Worm (Caenorhabditis elegans) whole organism, late embryonic: ENCODE results near the gene fbxc-53.

ENCODE experiments used
- K02D7.2 ChIP-seq: sonication (generic microtip); optimal IDR thresholded peaks from 2 replicates; lab custom pipeline; 2017; ENCODE audit warnings: mild to moderate bottlenecking, missing genetic modification characterization, missing compliant biosample characterization
- ceh-18 ChIP-seq: sonication (generic microtip); optimal IDR thresholded peaks from 2 replicates; lab custom pipeline; 2016; ENCODE audit warnings: missing genetic modification characterization, missing compliant biosample characterization
- ceh-19 ChIP-seq: fragments of 200-800 bp; sonication (Bioruptor generic); optimal IDR thresholded peaks from 2 replicates; lab custom pipeline; 2018; ENCODE audit warnings: mild to moderate bottlenecking, missing genetic modification characterization, missing compliant biosample characterization
- ceh-2 ChIP-seq: sonication (generic microtip); optimal IDR thresholded peaks from 2 replicates; lab custom pipeline; 2016; ENCODE audit warnings: missing genotype, missing genetic modification characterization, missing compliant biosample characterization
- ceh-31 ChIP-seq: sonication (generic microtip); optimal IDR thresholded peaks from 2 replicates; lab custom pipeline; 2016; ENCODE audit warnings: missing genetic modification characterization, missing compliant biosample characterization
- ceh-48 ChIP-seq: sonication (generic microtip); optimal IDR thresholded peaks from 2 replicates; lab custom pipeline; 2016; ENCODE audit warnings: missing genetic modification characterization, inconsistent platforms, missing compliant biosample characterization
- ceh-9 ChIP-seq: sonication (generic microtip); optimal IDR thresholded peaks from 2 replicates; lab custom pipeline; 2016; ENCODE audit warnings: mild to moderate bottlenecking, missing genetic modification characterization, inconsistent platforms, missing compliant biosample characterization
- che-1 ChIP-seq: sonication (generic microtip); optimal IDR thresholded peaks from 2 replicates; lab custom pipeline; 2016; ENCODE audit warnings: mild to moderate bottlenecking, missing genetic modification characterization, missing compliant biosample characterization
- dve-1 ChIP-seq: sonication (generic microtip); optimal IDR thresholded peaks from 2 replicates; lab custom pipeline; 2017; ENCODE audit warnings: antibody characterized with exemption, mild to moderate bottlenecking, missing genetic modification characterization, missing compliant biosample characterization
- elt-2 ChIP-seq: sonication (generic microtip); optimal IDR thresholded peaks from 2 replicates; lab custom pipeline; 2016; ENCODE audit warnings: missing genetic modification reagents, missing genetic modification characterization, missing compliant biosample characterization
- ets-4 ChIP-seq: sonication (generic microtip); optimal IDR thresholded peaks from 2 replicates; lab custom pipeline; 2016; ENCODE audit warnings: missing genetic modification characterization, missing compliant biosample characterization
- eyg-1 ChIP-seq: sonication (generic microtip); optimal IDR thresholded peaks from 2 replicates; lab custom pipeline; 2016; ENCODE audit warnings: missing genotype, missing genetic modification characterization, missing compliant biosample characterization
- fkh-10 ChIP-seq: fragments of 150-350 bp; optimal IDR thresholded peaks from 2 replicates; lab custom pipeline; 2014; ENCODE audit warnings: missing biosample characterization, missing genetic modification reagents, missing genetic modification characterization
- fkh-6 ChIP-seq: sonication (generic microtip); optimal IDR thresholded peaks from 2 replicates; lab custom pipeline; 2016; ENCODE audit warnings: missing genetic modification characterization, missing compliant biosample characterization
- gmeb-2 ChIP-seq: sonication (generic microtip); optimal IDR thresholded peaks from 2 replicates; lab custom pipeline; 2016; ENCODE audit warnings: missing genetic modification characterization, inconsistent platforms, missing compliant biosample characterization
- hlh-13 ChIP-seq: fragments of 200-800 bp; sonication (Bioruptor generic); optimal IDR thresholded peaks from 2 replicates; lab custom pipeline; 2018; ENCODE audit warnings: mild to moderate bottlenecking, missing genetic modification characterization, missing compliant biosample characterization
- hlh-15 ChIP-seq: sonication (generic microtip); optimal IDR thresholded peaks from 2 replicates; lab custom pipeline; 2016; ENCODE audit warnings: missing genetic modification characterization, missing compliant biosample characterization
- lim-6 ChIP-seq: sonication (generic microtip); optimal IDR thresholded peaks from 2 replicates; lab custom pipeline; 2016; ENCODE audit warnings: missing genetic modification characterization, missing compliant biosample characterization
- lin-11 ChIP-seq: fragments of 200-800 bp; sonication (Bioruptor generic); optimal IDR thresholded peaks from 2 replicates; lab custom pipeline; 2018; ENCODE audit warnings: mild to moderate bottlenecking, missing genetic modification characterization, missing compliant biosample characterization
- madf-2 ChIP-seq: sonication (generic microtip); optimal IDR thresholded peaks from 2 replicates; lab custom pipeline; 2017; ENCODE audit warnings: missing genetic modification characterization, missing compliant biosample characterization
- mec-3 ChIP-seq: sonication (generic microtip); optimal IDR thresholded peaks from 2 replicates; lab custom pipeline; 2016; ENCODE audit warnings: borderline replicate concordance, missing genetic modification characterization, missing compliant biosample characterization
- nfya-1 ChIP-seq: sonication (generic microtip); optimal IDR thresholded peaks from 2 replicates; lab custom pipeline; 2017; ENCODE audit warnings: missing genetic modification characterization, mild to moderate bottlenecking, missing compliant biosample characterization, antibody characterized with exemption, moderate library complexity
- nhr-11 ChIP-seq: fragments of 150-350 bp; optimal IDR thresholded peaks from 2 replicates; lab custom pipeline; 2014; ENCODE audit warnings: missing biosample characterization, missing genetic modification characterization
- nhr-232 ChIP-seq: sonication (generic microtip); optimal IDR thresholded peaks from 2 replicates; lab custom pipeline; 2016; ENCODE audit warnings: missing genetic modification characterization, missing compliant biosample characterization
- pag-3 ChIP-seq: sonication (generic microtip); optimal IDR thresholded peaks from 2 replicates; lab custom pipeline; 2016; ENCODE audit warnings: missing compliant biosample characterization, missing genetic modification characterization, borderline replicate concordance
- pax-1 ChIP-seq: fragments of 150-350 bp; optimal IDR thresholded peaks from 2 replicates; lab custom pipeline; 2014; ENCODE audit warnings: missing biosample characterization, missing genetic modification characterization
- pha-4 ChIP-seq: fragments of 150-350 bp; optimal IDR thresholded peaks from 2 replicates; lab custom pipeline; 2018; ENCODE audit warnings: missing biosample characterization, missing genetic modification reagents, missing genetic modification characterization
- pros-1 ChIP-seq: fragments of 150-350 bp; optimal IDR thresholded peaks from 2 replicates; lab custom pipeline; 2014; ENCODE audit warnings: missing biosample characterization, missing genetic modification reagents, missing genetic modification characterization
- ref-2 ChIP-seq: sonication (generic microtip); optimal IDR thresholded peaks from 2 replicates; lab custom pipeline; 2016; ENCODE audit warnings: missing genetic modification characterization, missing compliant biosample characterization
- rnt-1 ChIP-seq: sonication (generic microtip); optimal IDR thresholded peaks from 2 replicates; lab custom pipeline; 2016; ENCODE audit warnings: missing genetic modification characterization, missing compliant biosample characterization
- tbx-2 ChIP-seq: sonication (generic microtip); optimal IDR thresholded peaks from 2 replicates; lab custom pipeline; 2016; ENCODE audit warnings: missing genetic modification characterization, missing compliant biosample characterization
- tbx-7 ChIP-seq: sonication (generic microtip); optimal IDR thresholded peaks from 2 replicates; lab custom pipeline; 2016; ENCODE audit warnings: missing genotype, missing genetic modification characterization, missing compliant biosample characterization
- ttx-3 ChIP-seq: sonication (generic microtip); optimal IDR thresholded peaks from 2 replicates; lab custom pipeline; 2016; ENCODE audit warnings: missing genetic modification reagents, missing genetic modification characterization, missing compliant biosample characterization
- unc-3 ChIP-seq, 2 experiments: fragments of 200-800 bp in 1 of 2; sonication (Bioruptor generic) in 1 of 2; sonication (generic microtip) in 1 of 2; conservative IDR thresholded peaks in 1 of 2; optimal IDR thresholded peaks in 1 of 2; 2 replicates each; pipeline versions ENCODE4 v1.3.6 to Lab custom; 2016 to 2022; ENCODE audit warnings: missing compliant biosample characterization in 2 of 2, missing genetic modification characterization in 2 of 2, missing genetic modification reagents in 1 of 2
- ztf-16 ChIP-seq: sonication (generic microtip); optimal IDR thresholded peaks from 2 replicates; lab custom pipeline; 2017; ENCODE audit warnings: missing genetic modification characterization, missing compliant biosample characterization

fbxc-53 gene

ce11 chrII:3748719-3749118, 37.6 kb downstream of the fbxc-53 start, which contains the start of gene fbxb-90:
TSS of gene fbxb-90 (minus strand) at chrII:3748819.
- TF ChIP-seq nhr-11 (tag; lab: Kevin White, UChicago), result no peak
- no peak for TF ChIP-seq hlh-15 (tag; lab: Kevin White, UChicago)
- TF ChIP-seq ceh-48 (tag; lab: Kevin White, UChicago), result no peak
- no peak for TF ChIP-seq tbx-7 (tag; lab: Kevin White, UChicago)
- no peak for TF ChIP-seq madf-2 (tag; lab: Kevin White, UChicago)
- TF ChIP-seq pax-1 (tag; lab: Kevin White, UChicago), result no peak
- no peak for TF ChIP-seq hlh-13 (GFP tag; lab: Kevin White, UChicago)
- TF ChIP-seq lim-6 (tag; lab: Kevin White, UChicago), result no peak

ce11 chrII:3750685-3751084, 39.6 kb downstream of the fbxc-53 start, which contains the start of gene fbxb-91:
TSS of gene fbxb-91 (minus strand) at chrII:3750785.
- TF ChIP-seq mec-3 (tag; lab: Kevin White, UChicago) (no peak), hlh-13 (GFP tag; lab: Kevin White, UChicago) (no peak), nfya-1 (tag; lab: Kevin White, UChicago) (no peak), elt-2 (tag; lab: Kevin White, UChicago) (no peak), ceh-9 (tag; lab: Kevin White, UChicago) (no peak), ttx-3 (tag; lab: Kevin White, UChicago) (no peak), madf-2 (tag; lab: Kevin White, UChicago) (no peak), nhr-232 (no peak)
- TF ChIP-seq, all 69 proteins: peak for 0

- TF ChIP-seq ref-2 (tag; lab: Kevin White, UChicago) (no peak), nfya-1 (tag; lab: Kevin White, UChicago) (no peak), nhr-11 (tag; lab: Kevin White, UChicago) (no peak), ceh-19 (no peak), pha-4 (tag; lab: Kevin White, UChicago) (no peak)
These were observed 41.1 kb downstream of the fbxc-53 start, which contains the start of gene sdz-11 for ce11 chrII:3752184-3752583. TSS of gene sdz-11 (minus strand) at chrII:3752284.

DNA sequence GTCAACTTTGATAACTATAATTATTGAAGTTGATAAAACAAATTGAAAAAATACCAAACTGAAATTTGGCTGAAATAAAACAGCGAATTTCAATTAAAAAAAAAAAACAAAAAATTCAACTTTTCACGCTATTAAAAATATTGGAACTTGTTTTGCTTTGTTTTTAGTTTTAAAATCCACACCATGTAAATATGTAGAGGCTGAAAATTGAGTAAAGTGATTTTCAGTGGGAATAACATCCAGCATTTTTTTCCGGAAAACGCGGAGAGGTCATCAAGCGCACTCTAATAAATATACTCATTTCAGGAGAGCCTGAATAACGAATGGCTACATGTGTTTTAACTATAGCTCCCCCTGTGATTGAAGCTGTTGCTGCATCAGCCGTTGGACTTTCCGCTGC, 42.5 kb downstream of the fbxc-53 start, which contains the start of gene rcd-1:
rcd-1 (plus strand) TSS at position 301 of the 400 bp plus-strand sequence.
- no peak for TF ChIP-seq tbx-2
- no peak for TF ChIP-seq ttx-3 (tag; lab: Kevin White, UChicago)
- no peak for TF ChIP-seq nhr-11 (tag; lab: Kevin White, UChicago)
- TF ChIP-seq tbx-7 (tag; lab: Kevin White, UChicago), result no peak
- TF ChIP-seq pha-4 (tag; lab: Kevin White, UChicago), result no peak
- no peak for TF ChIP-seq K02D7.2 (tag; lab: Kevin White, UChicago)

- TF ChIP-seq nhr-232 (no peak), pros-1 (tag; lab: Kevin White, UChicago) (no peak), ceh-19 (no peak), rnt-1 (tag; lab: Kevin White, UChicago) (no peak), ceh-18 (no peak), fkh-10 (GFP tag; lab: Kevin White, UChicago) (no peak), madf-2 (tag; lab: Kevin White, UChicago) (no peak), pax-1 (tag; lab: Kevin White, UChicago) (no peak), che-1 (no peak), lin-11 (tag; lab: Kevin White, UChicago) (no peak), ceh-2 (tag; lab: Kevin White, UChicago) (no peak), gmeb-2 (tag; lab: Kevin White, UChicago) (no peak), pag-3 (no peak), dve-1 (tag; lab: Kevin White, UChicago) (no peak), ztf-16 (tag; lab: Kevin White, UChicago) (no peak)
These were observed 46.4 kb downstream of the fbxc-53 start, which contains the start of gene srx-111 for ce11 chrII:3757499-3757898. TSS of gene srx-111 (plus strand) at chrII:3757799.

DNA sequence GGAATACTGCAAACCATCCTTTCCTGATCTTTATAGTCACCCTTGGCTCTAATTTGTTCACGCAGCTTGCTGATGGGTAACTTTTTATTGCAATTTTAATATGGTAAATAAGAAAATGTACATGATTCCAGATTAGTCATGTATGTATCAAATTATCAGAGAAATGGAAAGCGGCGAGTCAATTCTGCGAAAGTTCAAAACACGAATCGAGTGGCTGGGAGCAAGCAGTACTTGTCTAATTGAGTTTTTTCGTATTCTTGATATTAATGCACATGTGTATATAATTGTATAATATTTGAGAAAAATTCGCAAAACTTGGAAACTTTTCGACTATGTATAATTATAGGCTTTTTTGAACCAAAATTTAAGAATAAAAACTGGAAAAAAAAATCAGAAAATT, 47.9 kb downstream of the fbxc-53 start, which contains the start of gene T24E12.12:
T24E12.12 (plus strand) TSS at position 281 of the 400 bp plus-strand sequence.
- TF ChIP-seq nfya-1 (tag; lab: Kevin White, UChicago), result no peak
- no peak for TF ChIP-seq hlh-15 (tag; lab: Kevin White, UChicago)
- no peak for TF ChIP-seq unc-3 (GFP tag; conservative IDR thresholded peaks at IDR 0.05; lab: Robert Waterston, UW)
- TF ChIP-seq unc-3 (tag; optimal IDR thresholded peaks at IDR 0.05; lab: Kevin White, UChicago), result no peak
- no peak for TF ChIP-seq ets-4 (tag; lab: Kevin White, UChicago)
- no peak for TF ChIP-seq mec-3 (tag; lab: Kevin White, UChicago)
- TF ChIP-seq eyg-1, result no peak
- TF ChIP-seq nhr-11 (tag; lab: Kevin White, UChicago), result no peak
- TF ChIP-seq fkh-6 (tag; lab: Kevin White, UChicago), result no peak
- no peak for TF ChIP-seq elt-2 (tag; lab: Kevin White, UChicago)
- TF ChIP-seq ceh-31 (tag; lab: Kevin White, UChicago), result no peak
